Worm (Caenorhabditis elegans) whole organism, mixed stage, embryonic: ENCODE results near the gene F26C11.1.

ENCODE experiments used
- blmp-1 ChIP-seq: fragments of 150-350 bp; optimal IDR thresholded peaks from 2 replicates; lab custom pipeline; 2014; ENCODE audit warnings: missing biosample characterization, missing genetic modification characterization
- ces-1 ChIP-seq: fragments of 150-350 bp; optimal IDR thresholded peaks from 2 replicates; lab custom pipeline; 2014; ENCODE audit warnings: missing biosample characterization, missing genetic modification reagents, missing genetic modification characterization
- elt-3 ChIP-seq: fragments of 150-350 bp; optimal IDR thresholded peaks from 2 replicates; lab custom pipeline; 2014; ENCODE audit warnings: missing biosample characterization, missing genetic modification characterization
- lin-32 ChIP-seq: fragments of 200-800 bp; sonication (Bioruptor generic); optimal IDR thresholded peaks from 2 replicates; lab custom pipeline; 2018; ENCODE audit warnings: mild to moderate bottlenecking, missing genetic modification characterization, missing compliant biosample characterization
- mab-5 ChIP-seq: fragments of 150-350 bp; optimal IDR thresholded peaks from 2 replicates; lab custom pipeline; 2014; ENCODE audit warnings: missing biosample characterization, missing genetic modification characterization
- nhr-12 ChIP-seq: fragments of 150-350 bp; optimal IDR thresholded peaks from 2 replicates; lab custom pipeline; 2014; ENCODE audit warnings: missing biosample characterization, missing genetic modification characterization
- pha-4 ChIP-seq: fragments of 150-350 bp; optimal IDR thresholded peaks from 2 replicates; lab custom pipeline; 2018; ENCODE audit warnings: missing biosample characterization, missing genetic modification reagents, missing genetic modification characterization
- sptf-1 ChIP-seq: sonication (generic microtip); optimal IDR thresholded peaks from 2 replicates; lab custom pipeline; 2017; ENCODE audit warnings: mild to moderate bottlenecking, missing genetic modification characterization, moderate library complexity, missing compliant biosample characterization
- unc-62 ChIP-seq: fragments of 150-350 bp; optimal IDR thresholded peaks from 2 replicates; lab custom pipeline; 2014; ENCODE audit warnings: missing biosample characterization, missing genetic modification reagents, missing genetic modification characterization

- TF ChIP-seq sptf-1 (no peak), nhr-12 (tag; lab: Kevin White, UChicago) (no peak), blmp-1 (tag; lab: Kevin White, UChicago) (no peak), pha-4 (tag; lab: Kevin White, UChicago) (no peak), ces-1 (no peak), mab-5 (tag; lab: Kevin White, UChicago) (no peak), lin-32 (no peak), elt-3 (tag; lab: Kevin White, UChicago) (no peak), unc-62 (GFP tag; lab: Kevin White, UChicago) (no peak)
These were observed at the start of gene F26C11.1 for ce11 chrII:9894435-9894834.
